Worm (Caenorhabditis elegans) whole organism, L4 larva: ENCODE results near the gene dpy-21.

Experiments used
- T26A8.4 ChIP-seq: fragments of 200-800 bp; sonication (Bioruptor generic); IDR thresholded peaks from 2 replicates; pipeline ENCODE4 v1.3.6; 2022; ENCODE audit warnings: missing genetic modification characterization, missing compliant biosample characterization
- Y105C5A.15 ChIP-seq: fragments of 200-800 bp; sonication (Bioruptor generic); IDR thresholded peaks from 2 replicates; pipeline ENCODE4 v1.3.6; 2022; ENCODE audit warnings: missing genetic modification characterization, missing compliant biosample characterization
- Y48G9A.11 ChIP-seq: fragments of 200-800 bp; sonication (Bioruptor generic); IDR thresholded peaks from 2 replicates; pipeline ENCODE4 v1.3.6; 2022; ENCODE audit warnings: missing genetic modification reagents, missing genetic modification characterization, missing compliant biosample characterization
- aha-1 ChIP-seq: fragments of 150-350 bp; peaks from one replicate; lab custom pipeline; 2014; ENCODE audit warnings: missing biosample characterization, missing genetic modification characterization
- ama-1 ChIP-seq: fragments of 150-350 bp; optimal IDR thresholded peaks from 2 replicates; lab custom pipeline; 2014; ENCODE audit warnings: inconsistent platforms, mixed read lengths
- ceh-28 ChIP-seq: fragments of 150-350 bp; optimal IDR thresholded peaks from 2 replicates; lab custom pipeline; 2014; ENCODE audit warnings: missing biosample characterization, missing genetic modification reagents, missing genetic modification characterization
- ceh-32 ChIP-seq: sonication (generic microtip); optimal IDR thresholded peaks from 2 replicates; lab custom pipeline; 2016; ENCODE audit warnings: mild to moderate bottlenecking, missing genetic modification characterization, missing compliant biosample characterization; ENCODE audit not compliant: poor library complexity
- ceh-44 ChIP-seq: fragments of 200-800 bp; sonication (Bioruptor generic); IDR thresholded peaks from 2 replicates; pipeline ENCODE4 v1.3.6; 2022; ENCODE audit warnings: missing genetic modification reagents, missing genetic modification characterization, missing compliant biosample characterization
- ceh-62 ChIP-seq: sonication (generic microtip); optimal IDR thresholded peaks from 2 replicates; lab custom pipeline; 2017; ENCODE audit warnings: missing biosample characterization, missing genetic modification characterization
- daf-16 ChIP-seq, 3 experiments: sonication (generic microtip); optimal IDR thresholded peaks; 2 replicates each; lab custom pipeline; 2016 to 2017; ENCODE audit warnings: missing genetic modification characterization in 3 of 3, missing genetic modification reagents in 3 of 3, mild to moderate bottlenecking in 2 of 3, missing compliant biosample characterization in 2 of 3, missing biosample characterization in 1 of 3, moderate library complexity in 1 of 3
- daf-19 ChIP-seq: fragments of 200-800 bp; sonication (Bioruptor generic); conservative IDR thresholded peaks from 2 replicates; pipeline ENCODE4 v1.3.6; 2022; ENCODE audit warnings: missing genetic modification characterization, missing compliant biosample characterization
- duxl-1 ChIP-seq: sonication (generic microtip); optimal IDR thresholded peaks from 2 replicates; lab custom pipeline; 2016; ENCODE audit warnings: mild to moderate bottlenecking, missing genetic modification characterization, moderate library complexity, missing compliant biosample characterization; ENCODE audit not compliant: poor library complexity
- dve-1 ChIP-seq: sonication (generic microtip); optimal IDR thresholded peaks from 2 replicates; lab custom pipeline; 2017; ENCODE audit warnings: antibody characterized with exemption, mild to moderate bottlenecking, missing genetic modification characterization, missing compliant biosample characterization; ENCODE audit not compliant: insufficient read depth
- fkh-10 ChIP-seq: fragments of 150-350 bp; optimal IDR thresholded peaks from 2 replicates; lab custom pipeline; 2014; ENCODE audit warnings: missing biosample characterization, missing genetic modification reagents, missing genetic modification characterization
- hlh-11 ChIP-seq: fragments of 200-800 bp; sonication (Bioruptor generic); optimal IDR thresholded peaks from 2 replicates; lab custom pipeline; 2018; ENCODE audit warnings: mild to moderate bottlenecking, missing genetic modification characterization, missing compliant biosample characterization
- hmg-1.1 ChIP-seq: fragments of 200-800 bp; sonication (Bioruptor generic); IDR thresholded peaks from 2 replicates; pipeline ENCODE4 v1.3.6; 2022; ENCODE audit warnings: missing genetic modification reagents, missing genetic modification characterization, missing compliant biosample characterization
- lim-7 ChIP-seq: fragments of 200-800 bp; sonication (Bioruptor generic); IDR thresholded peaks from 2 replicates; pipeline ENCODE4 v1.3.6; 2022; ENCODE audit warnings: missing genetic modification characterization, missing compliant biosample characterization
- lin-15B ChIP-seq: fragments of 150-350 bp; sonication (generic microtip); optimal IDR thresholded peaks from 3 replicates; lab custom pipeline; 2014; ENCODE audit warnings: missing biosample characterization, missing genetic modification characterization
- lin-38 ChIP-seq: fragments of 200-800 bp; sonication (Bioruptor generic); IDR thresholded peaks from 2 replicates; pipeline ENCODE4 v1.3.6; 2022; ENCODE audit warnings: missing genetic modification reagents, missing genetic modification characterization, missing compliant biosample characterization
- mes-2 ChIP-seq: sonication (generic microtip); optimal IDR thresholded peaks from 2 replicates; lab custom pipeline; 2016; ENCODE audit warnings: missing genotype, mild to moderate bottlenecking, missing genetic modification characterization, missing compliant biosample characterization; ENCODE audit not compliant: poor library complexity, severe bottlenecking
- nhr-111 ChIP-seq: fragments of 200-800 bp; sonication (Bioruptor generic); optimal IDR thresholded peaks from 2 replicates; lab custom pipeline; 2018; ENCODE audit warnings: mild to moderate bottlenecking, missing genetic modification characterization, missing compliant biosample characterization
- nhr-237 ChIP-seq: sonication (generic microtip); optimal IDR thresholded peaks from 2 replicates; lab custom pipeline; 2017; ENCODE audit warnings: missing biosample characterization, missing genetic modification characterization
- nhr-28 ChIP-seq: fragments of 150-350 bp; optimal IDR thresholded peaks from 2 replicates; lab custom pipeline; 2014; ENCODE audit warnings: missing biosample characterization, missing genetic modification characterization
- nhr-42 ChIP-seq: fragments of 200-800 bp; sonication (Bioruptor generic); IDR thresholded peaks from 2 replicates; pipeline ENCODE4 v1.3.6; 2022; ENCODE audit warnings: missing genetic modification characterization, missing compliant biosample characterization
- nhr-6 ChIP-seq: fragments of 150-350 bp; optimal IDR thresholded peaks from 2 replicates; lab custom pipeline; 2014; ENCODE audit warnings: missing biosample characterization, missing genetic modification characterization
- rbr-2 ChIP-seq: sonication (generic microtip); optimal IDR thresholded peaks from 2 replicates; lab custom pipeline; 2016; ENCODE audit warnings: missing genotype, missing genetic modification characterization, missing compliant biosample characterization
- set-16 ChIP-seq: fragments of 200-800 bp; sonication (Bioruptor generic); IDR thresholded peaks from 2 replicates; pipeline ENCODE4 v1.3.6; 2022; ENCODE audit warnings: missing genetic modification reagents, missing genetic modification characterization, missing compliant biosample characterization
- snpc-4 ChIP-seq: fragments of 150-350 bp; optimal IDR thresholded peaks from 2 replicates; lab custom pipeline; 2014; ENCODE audit warnings: missing biosample characterization, missing genetic modification characterization
- spr-1 ChIP-seq: sonication (generic microtip); optimal IDR thresholded peaks from 2 replicates; lab custom pipeline; 2016; ENCODE audit warnings: mild to moderate bottlenecking, missing genetic modification characterization, missing compliant biosample characterization
- unc-39 ChIP-seq: sonication (generic microtip); optimal IDR thresholded peaks from 2 replicates; lab custom pipeline; 2017; ENCODE audit warnings: missing biosample characterization, missing genetic modification characterization
- unc-62 ChIP-seq, 3 experiments: fragments of 150-350 bp in 1 of 3; sonication (generic microtip); optimal IDR thresholded peaks in 2 of 3; peaks in 1 of 3; 1 replicate in 1 of 3; 2 replicates in 2 of 3; lab custom pipeline; 2014 to 2017; ENCODE audit warnings: missing biosample characterization in 3 of 3, missing genetic modification characterization in 3 of 3, missing genetic modification reagents in 3 of 3, missing genotype in 1 of 3
- vab-7 ChIP-seq: fragments of 200-800 bp; sonication (Bioruptor generic); IDR thresholded peaks from 2 replicates; pipeline ENCODE4 v1.3.6; 2022; ENCODE audit warnings: missing genetic modification reagents, missing genetic modification characterization, missing compliant biosample characterization
- zag-1 ChIP-seq: fragments of 150-350 bp; optimal IDR thresholded peaks from 2 replicates; lab custom pipeline; 2014; ENCODE audit warnings: missing biosample characterization, missing genetic modification characterization
- ztf-11 ChIP-seq: fragments of 150-350 bp; optimal IDR thresholded peaks from 2 replicates; lab custom pipeline; 2014; ENCODE audit warnings: missing biosample characterization, missing genetic modification characterization
- ztf-7 ChIP-seq: fragments of 150-350 bp; optimal IDR thresholded peaks from 2 replicates; lab custom pipeline; 2014; ENCODE audit warnings: missing biosample characterization, missing genetic modification characterization

The dpy-21 gene

DNA sequence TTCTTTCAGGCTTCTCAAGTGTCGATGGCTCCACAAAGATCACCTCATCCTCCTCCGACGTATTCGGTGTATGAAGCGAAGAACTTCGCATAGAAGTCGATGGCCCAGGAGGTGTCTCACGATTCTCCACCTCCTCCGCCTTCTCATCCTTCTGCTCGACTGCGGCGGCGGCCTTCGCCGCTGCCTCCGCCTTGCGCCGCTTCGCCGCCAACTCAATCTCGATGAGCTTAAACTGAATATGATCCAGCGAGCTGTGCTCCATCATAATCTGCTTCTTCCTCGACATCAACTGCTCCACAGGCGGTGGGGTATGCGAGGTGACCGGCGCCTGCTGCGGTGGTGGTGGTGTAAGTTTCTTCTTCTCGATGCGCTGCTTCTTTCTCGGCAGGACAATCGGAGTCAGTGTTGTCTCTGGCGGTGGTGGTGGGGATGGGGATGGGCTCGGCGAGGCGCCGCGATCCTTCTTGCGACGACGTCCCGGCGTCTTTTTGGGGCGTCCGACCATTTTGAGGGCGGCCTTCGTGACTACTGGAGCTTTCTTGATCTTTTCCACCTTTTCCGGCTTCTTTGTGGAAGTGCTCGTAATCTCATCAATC is 5.0 kb downstream of the dpy-21 start:
- TF ChIP-seq set-16 (GFP tag; lab: Robert Waterston, UW) (peak; percentile 91), vab-7 (no peak), aha-1 (tag; lab: Kevin White, UChicago) (peak; percentile 17)
- TF ChIP-seq, all 104 proteins: peak for 2

DNA sequence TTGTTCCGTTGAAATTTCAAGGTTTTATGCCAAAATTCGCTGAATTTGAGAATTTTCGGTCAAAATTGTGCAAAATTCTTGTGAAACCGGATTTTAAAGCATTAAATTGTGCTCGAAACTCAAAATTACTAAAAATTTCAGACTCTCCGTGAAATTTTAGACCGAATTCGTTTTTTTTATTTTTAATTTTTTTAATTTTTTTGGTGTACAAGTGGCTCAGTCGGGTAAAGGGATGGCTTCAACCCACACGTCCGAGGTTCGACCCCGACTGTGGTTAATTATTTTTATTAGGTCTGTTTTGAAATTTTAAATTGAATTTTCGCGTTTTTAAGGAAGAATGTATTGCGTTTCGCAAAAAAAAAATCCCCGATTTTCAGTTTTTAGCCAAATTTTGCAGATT is 10.0 kb downstream of the dpy-21 start:
- TF ChIP-seq ceh-62 (tag; lab: Kevin White, UChicago) (no peak), ceh-28 (tag; lab: Kevin White, UChicago) (no peak)

DNA sequence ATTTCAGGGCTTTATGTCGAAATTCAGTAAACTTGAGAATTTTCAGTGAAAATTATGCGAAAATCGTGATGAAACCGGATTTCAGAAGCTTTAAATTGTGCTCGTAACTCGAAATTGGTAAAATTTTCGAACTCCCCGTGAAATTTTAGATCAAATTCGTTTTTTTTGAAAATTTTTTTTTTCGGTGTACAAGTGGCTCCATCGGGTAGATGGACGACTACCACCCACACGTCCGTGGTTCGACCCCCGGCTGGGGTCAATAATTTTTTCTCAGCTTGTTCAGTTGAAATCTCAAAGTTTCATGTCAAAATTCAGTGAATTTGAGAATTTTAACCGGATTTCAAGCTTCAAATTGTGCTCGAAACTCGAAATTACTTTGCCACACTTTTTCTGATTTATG is 13.1 kb downstream of the dpy-21 start:
- TF ChIP-seq snpc-4 (tag; lab: Kevin White, UChicago) (no peak), Y48G9A.11 (no peak), lim-7 (GFP tag; lab: Robert Waterston, UW) (no peak), ceh-44 (no peak), daf-19 (GFP tag; lab: Robert Waterston, UW) (no peak), nhr-111 (GFP tag; lab: Kevin White, UChicago) (no peak), unc-39 (tag; lab: Kevin White, UChicago) (no peak), T26A8.4 (GFP tag; lab: Robert Waterston, UW) (peak; percentile 32; the same call in 1 of the 2 replicates), spr-1 (tag; lab: Kevin White, UChicago) (no peak), mes-2 (tag; lab: Kevin White, UChicago) (peak; percentile 16)
- TF ChIP-seq, all 104 proteins: peak for 2

DNA sequence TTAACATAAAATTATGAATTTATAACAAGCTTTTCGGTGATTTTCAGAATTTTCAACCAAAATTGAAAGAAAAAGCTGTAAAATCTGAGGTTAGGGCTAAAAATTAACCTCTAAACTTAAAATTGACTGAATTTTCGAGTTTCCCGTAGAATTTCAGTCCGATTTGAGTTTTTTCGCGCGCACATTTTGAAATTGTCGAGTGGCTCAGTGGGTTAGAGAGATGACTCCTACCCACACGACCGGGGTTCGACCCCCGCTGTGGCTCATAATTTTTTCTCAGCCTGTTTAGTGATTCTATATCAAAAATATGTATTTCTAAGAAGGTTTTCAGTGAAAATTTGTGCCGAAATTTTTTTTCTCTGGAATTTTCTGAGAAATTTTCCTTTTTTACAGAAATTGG is 17.2 kb downstream of the dpy-21 start:
- TF ChIP-seq ceh-32 (tag; lab: Kevin White, UChicago) (no peak), ztf-11 (tag; lab: Kevin White, UChicago) (no peak), nhr-237 (tag; lab: Kevin White, UChicago) (no peak), rbr-2 (tag; lab: Kevin White, UChicago) (no peak)
- TF ChIP-seq, all 104 proteins: peak for 0

DNA sequence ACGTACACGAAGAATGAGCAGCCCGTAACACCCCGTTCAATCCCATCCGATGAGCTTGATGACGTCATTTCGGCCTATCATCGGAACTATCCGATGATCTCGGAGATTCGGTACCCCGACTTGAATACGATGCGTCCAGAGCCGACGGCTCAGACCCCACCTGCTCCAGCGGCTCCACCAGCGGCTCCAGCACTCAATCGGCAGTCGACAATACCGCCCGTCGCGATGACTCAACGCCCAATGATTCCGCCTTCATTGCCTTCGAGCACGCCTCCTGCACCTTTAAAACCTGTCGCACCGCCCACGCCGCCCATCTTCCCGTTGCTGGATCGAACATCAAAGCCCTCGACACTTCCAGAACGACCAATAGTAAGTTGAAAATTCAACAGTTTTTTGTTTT is 20.9 kb downstream of the dpy-21 start:
- peak; percentile 81 for TF ChIP-seq aha-1 (tag; lab: Kevin White, UChicago)
- TF ChIP-seq ztf-11 (tag; lab: Kevin White, UChicago) = no peak
- TF ChIP-seq Y105C5A.15 (GFP tag; lab: Robert Waterston, UW) = no peak
- peak; percentile 89 for TF ChIP-seq set-16 (GFP tag; lab: Robert Waterston, UW)

DNA sequence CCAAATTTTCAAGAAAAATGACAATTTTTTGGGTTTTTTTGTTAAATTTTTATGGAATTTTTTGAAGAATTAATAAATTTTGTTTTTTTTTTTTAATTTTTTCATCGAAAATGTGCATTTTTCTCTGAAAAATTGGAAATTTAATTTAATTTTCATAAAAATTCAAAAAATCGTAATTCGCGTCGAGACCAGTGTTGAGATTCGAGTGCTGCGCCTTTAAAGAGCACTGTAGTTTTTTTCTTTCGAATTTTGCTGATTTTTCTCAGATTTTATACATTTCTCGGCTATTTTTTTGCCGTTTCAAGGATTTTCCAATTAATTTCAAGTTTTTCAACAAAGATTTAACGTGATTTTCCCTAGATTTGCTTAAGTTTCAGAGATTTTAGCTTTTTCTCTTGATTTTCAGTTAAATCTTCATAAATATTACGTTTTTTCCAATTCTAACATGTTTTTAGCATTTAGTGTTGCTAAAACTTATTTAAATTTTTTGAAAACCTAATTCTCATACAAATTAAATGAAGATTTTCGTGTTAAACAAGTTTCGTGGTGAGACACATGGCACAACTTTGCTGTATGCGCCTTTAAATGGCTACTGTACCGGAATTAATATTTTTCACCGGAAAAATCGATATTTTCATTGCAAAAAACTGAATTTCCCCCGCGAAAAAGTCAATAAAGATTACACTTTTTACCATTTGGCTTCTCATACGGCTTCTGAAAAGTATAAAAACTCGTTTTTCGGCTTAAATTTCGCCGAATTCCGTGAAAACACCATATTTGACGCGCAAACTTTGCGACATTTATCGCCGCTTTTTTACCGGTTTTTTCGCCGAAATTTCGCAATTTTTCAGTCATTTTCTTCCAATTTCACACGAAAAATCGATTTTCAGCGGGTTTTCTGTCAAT is 24.6 kb downstream of the dpy-21 start, which contains the start of gene usp-50:
Gene usp-50 (plus strand): TSS at position 822 of the 906 bp plus-strand sequence.
- TF ChIP-seq lin-38 (GFP tag; lab: Robert Waterston, UW) = peak; percentile 25; the same call in 1 of the 2 replicates

DNA sequence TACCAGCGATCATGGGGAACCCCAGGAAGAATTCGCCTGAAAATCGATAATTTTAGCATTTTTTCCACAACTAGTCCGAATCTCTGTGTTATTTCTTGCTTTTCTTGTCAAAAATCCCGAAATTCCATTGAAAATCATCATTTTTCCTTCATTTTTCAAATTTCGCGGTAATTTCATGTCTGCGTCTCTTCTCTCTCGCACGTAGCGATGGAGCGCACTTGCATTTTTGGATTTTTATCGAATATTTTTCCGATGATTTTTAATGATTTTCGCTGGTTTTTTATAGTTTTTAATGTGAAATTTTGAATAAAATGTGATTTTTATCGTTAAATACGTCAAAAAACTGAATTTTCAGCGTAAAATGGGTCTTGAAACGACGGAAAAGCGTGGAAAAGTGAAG is 27.6 kb downstream of the dpy-21 start, which contains the start of gene E01B7.2:
Gene E01B7.2 (plus strand): TSS at position 350 of the 400 bp plus-strand sequence.
- TF ChIP-seq mes-2 (tag; lab: Kevin White, UChicago) = peak; percentile 84
- TF ChIP-seq ztf-7 (tag; lab: Kevin White, UChicago) = no peak
- TF ChIP-seq nhr-6 (tag; lab: Kevin White, UChicago) = peak; percentile 42
- TF ChIP-seq ceh-28 (tag; lab: Kevin White, UChicago) = no peak
- peak; percentile 98 for TF ChIP-seq lin-38 (GFP tag; lab: Robert Waterston, UW)
- TF ChIP-seq nhr-42 (GFP tag; lab: Robert Waterston, UW) = 0 out of 2 replicates have a peak, but pooled peaks have one; percentile 6
- peak; percentile 78 for TF ChIP-seq dve-1 (tag; lab: Kevin White, UChicago)
- TF ChIP-seq lin-15B (tag; lab: Kevin White, UChicago) = no peak
- 0 out of 2 replicates have a peak, but pooled peaks have one; percentile 22 for TF ChIP-seq hmg-1.1
- TF ChIP-seq ceh-44 = no peak
- peak; percentile 67 for TF ChIP-seq duxl-1
- TF ChIP-seq zag-1 (tag; lab: Kevin White, UChicago) = peak; percentile 6
- no peak for TF ChIP-seq T26A8.4 (GFP tag; lab: Robert Waterston, UW)
- peak; percentile 27 for TF ChIP-seq nhr-28 (tag; lab: Kevin White, UChicago)
- TF ChIP-seq ama-1 (lab: Kevin White, UChicago) = no peak
- peak; percentile 15 for TF ChIP-seq fkh-10 (GFP tag; lab: Kevin White, UChicago)
- peak in 1 of 2 experiments; percentile 76 for TF ChIP-seq unc-62 (GFP tag; optimal IDR thresholded peaks at IDR 0.05 in 1 of 2; lab: Kevin White, UChicago)
- no peak for TF ChIP-seq unc-62 (tag; optimal IDR thresholded peaks at IDR 0.05; lab: Kevin White, UChicago)
- TF ChIP-seq hlh-11 = peak; percentile 24
- TF ChIP-seq daf-16 (GFP tag; optimal IDR thresholded peaks at IDR 0.05; lab: Kevin White, UChicago) = no peak
- TF ChIP-seq daf-16 (tag; optimal IDR thresholded peaks at IDR 0.05; lab: Kevin White, UChicago) = peak; percentile 4
